Worm (Caenorhabditis elegans): Measurements from ENCODE around the gene Y43B11AR.3.

Gene Y43B11AR.3

DNA sequence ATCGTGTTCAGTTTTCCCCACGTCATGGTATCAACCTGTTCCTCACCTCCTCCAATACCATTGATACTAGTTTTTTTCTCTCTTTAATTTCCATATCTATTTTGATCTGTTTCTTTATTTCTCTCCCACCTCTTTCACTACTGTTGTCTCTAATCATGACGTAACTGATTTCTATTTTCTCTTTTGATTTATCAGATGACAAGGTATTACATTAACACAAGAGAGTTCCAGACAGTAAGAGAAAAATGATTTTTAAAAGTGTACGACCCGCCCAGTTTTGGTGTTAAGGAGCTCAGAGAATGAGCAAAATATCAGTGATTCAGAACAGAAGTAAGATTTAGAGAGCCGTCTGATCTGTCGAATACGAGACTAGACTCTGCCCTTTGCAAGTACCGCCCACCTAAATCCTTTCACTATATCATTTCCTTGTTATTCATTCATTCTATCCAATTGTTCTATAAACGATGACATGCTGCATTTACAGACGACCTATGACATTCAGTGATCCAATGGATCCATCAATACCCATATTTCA lies 33.8 kb downstream of the Y43B11AR.3 start, which contains the start of gene nhr-105 (continued):
- TF ChIP-seq F16B12.6 (tag; optimal IDR thresholded peaks at IDR 0.05) (no peak), lin-15B (tag; optimal IDR thresholded peaks at IDR 0.05) (no peak), lir-3 (tag; optimal IDR thresholded peaks at IDR 0.05; ENCODE audit: poor library complexity) (peak; percentile 34), tlp-1 (tag; optimal IDR thresholded peaks at IDR 0.05) (no peak), fkh-4 (tag; optimal IDR thresholded peaks at IDR 0.05; ENCODE audit: borderline replicate concordance) (no peak), ceh-88 (GFP tag; IDR thresholded peaks at IDR 0.05) (no peak), tbx-2 (tag; optimal IDR thresholded peaks at IDR 0.05) (peak; percentile 62), nhr-28 (tag; optimal IDR thresholded peaks at IDR 0.05) (no peak), sox-4 (tag; optimal IDR thresholded peaks at IDR 0.05) (no peak), nhr-11 (tag; optimal IDR thresholded peaks at IDR 0.05) (no peak), unc-86 (tag; optimal IDR thresholded peaks at IDR 0.05) (no peak), C34B4.2 (tag; optimal IDR thresholded peaks at IDR 0.05) (no peak), snpc-4 (tag; optimal IDR thresholded peaks at IDR 0.05) (no peak), alr-1 (tag; optimal IDR thresholded peaks at IDR 0.05; ENCODE audit: borderline replicate concordance) (no peak), nhr-20 (tag; optimal IDR thresholded peaks at IDR 0.05) (peak; percentile 88), zip-4 (GFP tag; optimal IDR thresholded peaks at IDR 0.05) (no peak), ceh-63 (GFP tag; optimal IDR thresholded peaks at IDR 0.05) (no peak), unc-98 (GFP tag; IDR thresholded peaks at IDR 0.05) (no peak), mef-2 (tag; optimal IDR thresholded peaks at IDR 0.05) (no peak), nhr-85 (tag) (peak; percentile 96), nhr-12 (tag; optimal IDR thresholded peaks at IDR 0.05) (no peak), skn-1 (tag; optimal IDR thresholded peaks at IDR 0.05) (peak; percentile 25), Y116A8C.19 (tag; optimal IDR thresholded peaks at IDR 0.05; ENCODE audit: borderline replicate concordance) (no peak), aha-1 (tag; optimal IDR thresholded peaks at IDR 0.05) (no peak), unc-30 (tag; optimal IDR thresholded peaks at IDR 0.05) (no peak), vab-15 (tag; optimal IDR thresholded peaks at IDR 0.05) (no peak), fkh-10 (GFP tag; optimal IDR thresholded peaks at IDR 0.05) (no peak), sup-37 (GFP tag; optimal IDR thresholded peaks at IDR 0.05) (peak; percentile 36), pqm-1 (tag; optimal IDR thresholded peaks at IDR 0.05) (no peak), swsn-7 (tag; optimal IDR thresholded peaks at IDR 0.05) (peak; percentile 42), mep-1 (tag; optimal IDR thresholded peaks at IDR 0.05) (peak; percentile 44), ceh-8 (GFP tag; optimal IDR thresholded peaks at IDR 0.05) (no peak), aly-2 (tag; optimal IDR thresholded peaks at IDR 0.05) (no peak), hlh-4 (tag; optimal IDR thresholded peaks at IDR 0.05) (no peak), C04F5.9 (tag; optimal IDR thresholded peaks at IDR 0.05) (no peak), ztf-4 (tag; optimal IDR thresholded peaks at IDR 0.05) (peak; percentile 45), egl-27 (tag; optimal IDR thresholded peaks at IDR 0.05) (no peak), lin-39 (tag; optimal IDR thresholded peaks at IDR 0.05) (no peak), jun-1 (tag; optimal IDR thresholded peaks at IDR 0.05) (peak; percentile 28), hpl-2 (GFP tag; optimal IDR thresholded peaks at IDR 0.05) (peak; percentile 22), irx-1 (tag; optimal IDR thresholded peaks at IDR 0.05) (no peak), pag-3 (tag; optimal IDR thresholded peaks at IDR 0.05; ENCODE audit: borderline replicate concordance, insufficient read depth) (no peak)

DNA sequence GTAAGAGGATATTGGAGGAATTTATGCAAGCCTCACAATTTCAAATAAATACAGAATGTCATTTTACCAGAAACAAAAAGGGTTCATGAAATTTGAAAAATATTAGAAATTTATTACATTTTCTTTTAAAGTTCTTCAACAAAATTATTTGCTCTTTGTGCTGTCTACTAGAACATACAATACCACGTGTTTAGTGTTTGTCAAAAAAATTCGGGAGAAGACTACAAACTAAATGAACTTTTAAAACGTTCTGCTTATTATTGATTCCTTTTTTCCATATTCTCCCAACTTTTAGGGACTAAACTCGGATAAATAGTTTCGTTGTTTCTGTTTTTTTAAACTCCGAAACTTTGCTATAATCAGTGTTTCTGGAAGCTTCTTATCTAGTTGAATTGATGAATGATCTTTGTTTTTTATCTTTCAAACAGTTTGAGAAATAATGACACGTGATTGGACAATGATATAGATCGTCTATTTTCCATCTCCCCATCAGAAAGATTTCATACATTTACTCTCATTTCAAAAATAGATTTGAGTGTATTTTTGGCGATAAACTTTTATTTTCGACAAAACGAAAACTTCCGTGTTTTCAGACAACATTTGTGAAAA lies 34.8 kb downstream of the Y43B11AR.3 start:
- TF ChIP-seq ceh-63 (GFP tag; optimal IDR thresholded peaks at IDR 0.05) (no peak), elt-2 (tag; optimal IDR thresholded peaks at IDR 0.05) (peak; percentile 73), fos-1 (tag; optimal IDR thresholded peaks at IDR 0.05) (no peak), mep-1 (tag; optimal IDR thresholded peaks at IDR 0.05) (peak; percentile 30), nhr-85 (tag) (peak; percentile 85), efl-1 (optimal IDR thresholded peaks at IDR 0.05) (no peak), efl-1 (GFP tag; optimal IDR thresholded peaks at IDR 0.05 in 1 of 2) (peak in 1 of 2 experiments; percentile 84), lsy-2 (tag; optimal IDR thresholded peaks at IDR 0.05) (peak in 1 of 2 experiments; percentile 33), lin-14 (GFP tag; optimal IDR thresholded peaks at IDR 0.05) (peak; percentile 37), elt-3 (tag; optimal IDR thresholded peaks at IDR 0.05) (peak in 2 of 6 experiments; percentile 31 to 57), ztf-4 (tag; optimal IDR thresholded peaks at IDR 0.05) (peak; percentile 6), nhr-19 (GFP tag; conservative IDR thresholded peaks at IDR 0.05) (peak; percentile 57), jun-1 (tag; optimal IDR thresholded peaks at IDR 0.05) (no peak), lin-35 (GFP tag; optimal IDR thresholded peaks at IDR 0.05) (peak in 1 of 2 experiments; percentile 66), aly-2 (tag; optimal IDR thresholded peaks at IDR 0.05) (no peak), nhr-90 (tag; optimal IDR thresholded peaks at IDR 0.05; ENCODE audit: poor library complexity) (peak; percentile 4), alr-1 (tag; optimal IDR thresholded peaks at IDR 0.05; ENCODE audit: borderline replicate concordance) (no peak), nhr-47 (tag; optimal IDR thresholded peaks at IDR 0.05) (peak; percentile 4)

All from whole organism, L1 larva.